Worm (Caenorhabditis elegans): Measurements from ENCODE around the gene B0280.7.

Gene B0280.7

ce11 chrIII:7111793-7112192, at the start of gene B0280.7:
Gene B0280.7 (minus strand): TSS chrIII:7111893.
- TF ChIP-seq nhr-237 (tag; optimal IDR thresholded peaks at IDR 0.05): no peak

DNA sequence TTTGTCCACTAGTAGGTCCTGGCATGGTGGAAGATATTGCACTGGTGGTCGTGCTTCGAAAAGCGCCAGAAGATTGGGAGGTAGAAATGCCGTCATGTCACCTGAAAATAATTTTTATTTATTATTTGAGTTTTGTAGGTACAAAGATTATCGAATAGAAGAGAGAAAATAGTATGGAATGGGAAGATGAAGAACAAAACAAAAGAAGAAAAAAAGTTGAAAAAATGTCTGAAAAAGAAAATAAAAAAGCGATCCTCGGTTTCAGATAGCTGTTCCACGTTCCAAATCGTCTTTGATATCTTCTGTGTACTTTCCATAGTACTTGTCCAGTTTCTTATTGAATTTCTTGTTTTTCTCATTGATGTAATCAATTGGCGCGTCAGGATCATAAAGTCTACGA, 49.4 kb upstream of the B0280.7 start, which contains the start of gene rnp-7:
rnp-7 (minus strand) TSS at position 101 of the 400 bp plus-strand sequence.
- no peak for TF ChIP-seq efl-1 (optimal IDR thresholded peaks at IDR 0.05)
- peak in 1 of 2 experiments; percentile 59 for TF ChIP-seq efl-1 (GFP tag; optimal IDR thresholded peaks at IDR 0.05 in 1 of 2)
- TF ChIP-seq ceh-8 (GFP tag; optimal IDR thresholded peaks at IDR 0.05): no peak
- no peak for TF ChIP-seq grh-1 (GFP tag; IDR thresholded peaks at IDR 0.05)
- TF ChIP-seq nhr-12 (tag; optimal IDR thresholded peaks at IDR 0.05): no peak
- no peak for TF ChIP-seq pax-3 (tag; optimal IDR thresholded peaks at IDR 0.05)
- TF ChIP-seq nhr-76 (tag; optimal IDR thresholded peaks at IDR 0.05): no peak

- TF ChIP-seq lsy-2 (tag; optimal IDR thresholded peaks at IDR 0.05) (no peak), aha-1 (tag; optimal IDR thresholded peaks at IDR 0.05) (no peak), egl-13 (tag; optimal IDR thresholded peaks at IDR 0.05) (no peak), blmp-1 (tag; optimal IDR thresholded peaks at IDR 0.05) (no peak), zag-1 (tag; optimal IDR thresholded peaks at IDR 0.05) (no peak), rnt-1 (tag; optimal IDR thresholded peaks at IDR 0.05) (no peak), tlp-1 (tag; optimal IDR thresholded peaks at IDR 0.05) (no peak), vab-15 (tag; optimal IDR thresholded peaks at IDR 0.05) (no peak), lin-35 (GFP tag; optimal IDR thresholded peaks at IDR 0.05) (no peak), C16A3.4 (tag; optimal IDR thresholded peaks at IDR 0.05) (no peak), tbx-2 (tag; optimal IDR thresholded peaks at IDR 0.05) (no peak), efl-3 (GFP tag; optimal IDR thresholded peaks at IDR 0.05) (no peak), ceh-63 (GFP tag; optimal IDR thresholded peaks at IDR 0.05) (no peak), unc-130 (tag; optimal IDR thresholded peaks at IDR 0.05) (no peak), nhr-47 (tag; optimal IDR thresholded peaks at IDR 0.05) (no peak)
Measured at ce11 chrIII:7159246-7159645, 47.6 kb upstream of the B0280.7 start.

ce11 chrIII:7158709-7159108, 47.0 kb upstream of the B0280.7 start, which contains the start of gene nuo-4:
Gene nuo-4 (minus strand): TSS chrIII:7158809.
- no peak for TF ChIP-seq mep-1 (tag; optimal IDR thresholded peaks at IDR 0.05)
- no peak for TF ChIP-seq snpc-4 (tag; optimal IDR thresholded peaks at IDR 0.05)
- no peak for TF ChIP-seq dpl-1 (GFP tag; optimal IDR thresholded peaks at IDR 0.05)
- no peak for TF ChIP-seq ceh-82 (tag; optimal IDR thresholded peaks at IDR 0.05)
- no peak for TF ChIP-seq nhr-84 (tag; optimal IDR thresholded peaks at IDR 0.05)
- no peak for TF ChIP-seq lin-35 (GFP tag; optimal IDR thresholded peaks at IDR 0.05)
- no peak for TF ChIP-seq mdl-1 (tag; optimal IDR thresholded peaks at IDR 0.05)
- TF ChIP-seq sptf-1 (tag; optimal IDR thresholded peaks at IDR 0.05): no peak
- TF ChIP-seq isw-1 (GFP tag; IDR thresholded peaks at IDR 0.05): no peak
- TF ChIP-seq irx-1 (tag; optimal IDR thresholded peaks at IDR 0.05): no peak
- TF ChIP-seq lin-14 (GFP tag; optimal IDR thresholded peaks at IDR 0.05): no peak
- no peak for TF ChIP-seq fkh-4 (tag; optimal IDR thresholded peaks at IDR 0.05; ENCODE audit: borderline replicate concordance)
- no peak for TF ChIP-seq unc-86 (tag; optimal IDR thresholded peaks at IDR 0.05)
- TF ChIP-seq tbx-2 (tag; optimal IDR thresholded peaks at IDR 0.05): no peak
- TF ChIP-seq aly-2 (tag; optimal IDR thresholded peaks at IDR 0.05): no peak
- no peak for TF ChIP-seq C04F5.9 (tag; optimal IDR thresholded peaks at IDR 0.05)
- no peak for TF ChIP-seq ceh-63 (GFP tag; optimal IDR thresholded peaks at IDR 0.05)
- no peak for TF ChIP-seq ztf-4 (tag; optimal IDR thresholded peaks at IDR 0.05)
- no peak for TF ChIP-seq grh-1 (GFP tag; IDR thresholded peaks at IDR 0.05)
- no peak for TF ChIP-seq unc-130 (tag; optimal IDR thresholded peaks at IDR 0.05)
